Worm (Caenorhabditis elegans) whole organism, mixed stage, embryonic: Measurements from ENCODE around the gene C05D12.4.
A peak's percentile ranks its signal among the peaks of the same experiment; 100 is the strongest.

Source experiments
- bed-3 ChIP-seq: fragments of 200-800 bp; sonication (Bioruptor generic); optimal IDR thresholded peaks from 3 replicates; lab custom pipeline; 2018; ENCODE audit warnings: mild to moderate bottlenecking, missing genetic modification characterization, moderate library complexity, missing compliant biosample characterization
- ceh-39 ChIP-seq: fragments of 150-350 bp; optimal IDR thresholded peaks from 2 replicates; lab custom pipeline; 2014; ENCODE audit warnings: missing biosample characterization, missing genetic modification characterization
- ceh-43 ChIP-seq: fragments of 200-800 bp; sonication (Bioruptor generic); optimal IDR thresholded peaks from 2 replicates; lab custom pipeline; 2018; ENCODE audit warnings: mild to moderate bottlenecking, missing genetic modification characterization, moderate library complexity, missing compliant biosample characterization
- ceh-83 ChIP-seq: fragments of 200-800 bp; sonication (Bioruptor generic); optimal IDR thresholded peaks from 2 replicates; lab custom pipeline; 2018; ENCODE audit warnings: mild to moderate bottlenecking, missing genetic modification characterization, missing compliant biosample characterization
- ces-1 ChIP-seq: fragments of 150-350 bp; optimal IDR thresholded peaks from 2 replicates; lab custom pipeline; 2014; ENCODE audit warnings: missing biosample characterization, missing genetic modification reagents, missing genetic modification characterization
- cnd-1 ChIP-seq: fragments of 200-800 bp; sonication (Bioruptor generic); optimal IDR thresholded peaks from 2 replicates; lab custom pipeline; 2018; ENCODE audit warnings: mild to moderate bottlenecking, missing genetic modification characterization, missing compliant biosample characterization
- drap-1 ChIP-seq: fragments of 200-800 bp; sonication (Bioruptor generic); optimal IDR thresholded peaks from 3 replicates; lab custom pipeline; 2018; ENCODE audit warnings: mild to moderate bottlenecking, missing genetic modification characterization, missing compliant biosample characterization
- elt-1 ChIP-seq: sonication (generic microtip); optimal IDR thresholded peaks from 2 replicates; lab custom pipeline; 2017; ENCODE audit warnings: missing genetic modification characterization, mild to moderate bottlenecking, missing compliant biosample characterization, antibody characterized with exemption, moderate library complexity, borderline replicate concordance; ENCODE audit not compliant: insufficient read depth
- elt-3 ChIP-seq: fragments of 150-350 bp; optimal IDR thresholded peaks from 2 replicates; lab custom pipeline; 2014; ENCODE audit warnings: missing biosample characterization, missing genetic modification characterization
- flh-1 ChIP-seq: fragments of 200-800 bp; sonication (Bioruptor generic); optimal IDR thresholded peaks from 2 replicates; lab custom pipeline; 2018; ENCODE audit warnings: mild to moderate bottlenecking, missing genetic modification characterization, moderate library complexity, missing compliant biosample characterization
- ham-2 ChIP-seq: fragments of 200-800 bp; sonication (Bioruptor generic); optimal IDR thresholded peaks from 2 replicates; lab custom pipeline; 2018; ENCODE audit warnings: mild to moderate bottlenecking, missing genetic modification characterization, missing compliant biosample characterization
- hlh-1 ChIP-seq: fragments of 150-350 bp; optimal IDR thresholded peaks from 2 replicates; lab custom pipeline; 2014; ENCODE audit warnings: missing biosample characterization, missing genetic modification reagents, missing genetic modification characterization
- lin-13 ChIP-seq: fragments of 150-350 bp; optimal IDR thresholded peaks from 2 replicates; lab custom pipeline; 2014; ENCODE audit warnings: missing biosample characterization, missing genetic modification characterization
- lin-32 ChIP-seq: fragments of 200-800 bp; sonication (Bioruptor generic); optimal IDR thresholded peaks from 2 replicates; lab custom pipeline; 2018; ENCODE audit warnings: mild to moderate bottlenecking, missing genetic modification characterization, missing compliant biosample characterization
- lsy-2 ChIP-seq: fragments of 150-350 bp; optimal IDR thresholded peaks from 2 replicates; lab custom pipeline; 2014; ENCODE audit warnings: missing biosample characterization, missing genetic modification characterization
- mab-5 ChIP-seq: fragments of 150-350 bp; optimal IDR thresholded peaks from 2 replicates; lab custom pipeline; 2014; ENCODE audit warnings: missing biosample characterization, missing genetic modification characterization
- mls-2 ChIP-seq: sonication (generic microtip); optimal IDR thresholded peaks from 2 replicates; lab custom pipeline; 2016; ENCODE audit warnings: mild to moderate bottlenecking, missing genetic modification characterization, moderate library complexity, missing compliant biosample characterization
- nhr-12 ChIP-seq: fragments of 150-350 bp; optimal IDR thresholded peaks from 2 replicates; lab custom pipeline; 2014; ENCODE audit warnings: missing biosample characterization, missing genetic modification characterization
- nhr-2 ChIP-seq: fragments of 150-350 bp; optimal IDR thresholded peaks from 2 replicates; lab custom pipeline; 2014; ENCODE audit warnings: missing biosample characterization, missing genetic modification characterization
- nhr-28 ChIP-seq: fragments of 150-350 bp; optimal IDR thresholded peaks from 2 replicates; lab custom pipeline; 2014; ENCODE audit warnings: missing biosample characterization, missing genetic modification characterization
- pha-4 ChIP-seq: fragments of 150-350 bp; optimal IDR thresholded peaks from 2 replicates; lab custom pipeline; 2018; ENCODE audit warnings: missing biosample characterization, missing genetic modification reagents, missing genetic modification characterization
- sem-2 ChIP-seq: fragments of 200-800 bp; sonication (Bioruptor generic); optimal IDR thresholded peaks from 2 replicates; lab custom pipeline; 2018; ENCODE audit warnings: mild to moderate bottlenecking, missing genetic modification characterization, missing compliant biosample characterization
- snpc-4 ChIP-seq: fragments of 150-350 bp; optimal IDR thresholded peaks from 2 replicates; lab custom pipeline; 2014; ENCODE audit warnings: missing biosample characterization, missing genetic modification characterization
- sptf-1 ChIP-seq: sonication (generic microtip); optimal IDR thresholded peaks from 2 replicates; lab custom pipeline; 2017; ENCODE audit warnings: mild to moderate bottlenecking, missing genetic modification characterization, moderate library complexity, missing compliant biosample characterization
- tbx-8 ChIP-seq: fragments of 200-800 bp; sonication (Bioruptor generic); optimal IDR thresholded peaks from 2 replicates; lab custom pipeline; 2018; ENCODE audit warnings: mild to moderate bottlenecking, missing genetic modification characterization, moderate library complexity, missing compliant biosample characterization
- unc-120 ChIP-seq: sonication (generic microtip); optimal IDR thresholded peaks from 2 replicates; lab custom pipeline; 2017; ENCODE audit warnings: missing genetic modification characterization, missing compliant biosample characterization; ENCODE audit not compliant: poor library complexity, severe bottlenecking
- unc-39 ChIP-seq: fragments of 150-350 bp; optimal IDR thresholded peaks from 2 replicates; lab custom pipeline; 2014; ENCODE audit warnings: missing biosample characterization, missing genetic modification characterization
- unc-62 ChIP-seq: fragments of 150-350 bp; optimal IDR thresholded peaks from 2 replicates; lab custom pipeline; 2014; ENCODE audit warnings: missing biosample characterization, missing genetic modification reagents, missing genetic modification characterization
- ztf-11 ChIP-seq: fragments of 150-350 bp; optimal IDR thresholded peaks from 2 replicates; lab custom pipeline; 2014; ENCODE audit warnings: missing biosample characterization, missing genetic modification characterization

The C05D12.4 gene

ce11 chrII:11393787-11394186, 37.9 kb upstream of the C05D12.4 start:
- TF ChIP-seq ceh-43 (GFP tag; lab: Kevin White, UChicago) (no peak), unc-39 (tag; lab: Kevin White, UChicago) (no peak), mls-2 (peak; percentile 3), lin-32 (GFP tag; lab: Kevin White, UChicago) (no peak), pha-4 (tag; lab: Kevin White, UChicago) (peak; percentile 72), sptf-1 (tag; lab: Kevin White, UChicago) (peak; percentile 34)
- TF ChIP-seq, all 35 proteins: peak for 3

ce11 chrII:11396217-11396616, 35.5 kb upstream of the C05D12.4 start:
- TF ChIP-seq ces-1 (GFP tag; lab: Kevin White, UChicago) (peak; percentile 93), lsy-2 (tag; lab: Kevin White, UChicago) (no peak)

- no peak for TF ChIP-seq hlh-1 (tag; lab: Kevin White, UChicago)
- peak; percentile 2 for TF ChIP-seq pha-4 (tag; lab: Kevin White, UChicago)
- no peak for TF ChIP-seq bed-3
- TF ChIP-seq unc-39 (tag; lab: Kevin White, UChicago), result no peak
- no peak for TF ChIP-seq lin-32 (GFP tag; lab: Kevin White, UChicago)
- peak; percentile 29 for TF ChIP-seq sptf-1 (tag; lab: Kevin White, UChicago)
- no peak for TF ChIP-seq ztf-11 (tag; lab: Kevin White, UChicago)
- no peak for TF ChIP-seq lsy-2 (tag; lab: Kevin White, UChicago)
- TF ChIP-seq mls-2, result peak; percentile 19
- no peak for TF ChIP-seq flh-1 (GFP tag; lab: Kevin White, UChicago)
- no peak for TF ChIP-seq unc-120
- no peak for TF ChIP-seq mab-5
- TF ChIP-seq tbx-8 (GFP tag; lab: Kevin White, UChicago), result no peak
- no peak for TF ChIP-seq cnd-1 (tag; lab: Kevin White, UChicago)
- TF ChIP-seq ceh-39 (tag; lab: Kevin White, UChicago), result no peak
- TF ChIP-seq snpc-4 (tag; lab: Kevin White, UChicago), result no peak
- TF ChIP-seq nhr-28 (tag; lab: Kevin White, UChicago), result no peak
- no peak for TF ChIP-seq ham-2 (GFP tag; lab: Kevin White, UChicago)
- no peak for TF ChIP-seq unc-62 (GFP tag; lab: Kevin White, UChicago)
- no peak for TF ChIP-seq lin-13 (tag; lab: Kevin White, UChicago)
These were observed 32.9 kb upstream of the C05D12.4 start for ce11 chrII:11398787-11399186.

- TF ChIP-seq sem-2 (GFP tag; lab: Kevin White, UChicago) (no peak), unc-62 (GFP tag; lab: Kevin White, UChicago) (no peak), drap-1 (no peak), flh-1 (GFP tag; lab: Kevin White, UChicago) (no peak), elt-1 (no peak), nhr-2 (tag; lab: Kevin White, UChicago) (peak; percentile 41)
These were observed 31.3 kb upstream of the C05D12.4 start for ce11 chrII:11400386-11400785.

ce11 chrII:11409678-11410133, 22.0 kb upstream of the C05D12.4 start, which contains the start of gene C05D12.7:
C05D12.7 (plus strand) TSS chrII:11410083.
- no peak for TF ChIP-seq ceh-83 (GFP tag; lab: Kevin White, UChicago)
- TF ChIP-seq drap-1, result no peak
- no peak for TF ChIP-seq bed-3
- peak; percentile 78 for TF ChIP-seq ces-1 (GFP tag; lab: Kevin White, UChicago)
- TF ChIP-seq ceh-39 (tag; lab: Kevin White, UChicago), result no peak
- no peak for TF ChIP-seq unc-39 (tag; lab: Kevin White, UChicago)
- no peak for TF ChIP-seq unc-120

ce11 chrII:11415672-11416071, 16.0 kb upstream of the C05D12.4 start, which contains the start of gene C05D12.1:
C05D12.1 (minus strand) TSS chrII:11415772.
- TF ChIP-seq tbx-8 (GFP tag; lab: Kevin White, UChicago), result no peak
- no peak for TF ChIP-seq ceh-43 (GFP tag; lab: Kevin White, UChicago)
- no peak for TF ChIP-seq nhr-12 (tag; lab: Kevin White, UChicago)
- TF ChIP-seq elt-1, result no peak
- no peak for TF ChIP-seq pha-4 (tag; lab: Kevin White, UChicago)
- no peak for TF ChIP-seq elt-3 (tag; lab: Kevin White, UChicago)
- TF ChIP-seq sem-2 (GFP tag; lab: Kevin White, UChicago), result no peak
